Fruit fly (Drosophila melanogaster): ENCODE data around the gene RpL7-like.

Gene RpL7-like

DNA sequence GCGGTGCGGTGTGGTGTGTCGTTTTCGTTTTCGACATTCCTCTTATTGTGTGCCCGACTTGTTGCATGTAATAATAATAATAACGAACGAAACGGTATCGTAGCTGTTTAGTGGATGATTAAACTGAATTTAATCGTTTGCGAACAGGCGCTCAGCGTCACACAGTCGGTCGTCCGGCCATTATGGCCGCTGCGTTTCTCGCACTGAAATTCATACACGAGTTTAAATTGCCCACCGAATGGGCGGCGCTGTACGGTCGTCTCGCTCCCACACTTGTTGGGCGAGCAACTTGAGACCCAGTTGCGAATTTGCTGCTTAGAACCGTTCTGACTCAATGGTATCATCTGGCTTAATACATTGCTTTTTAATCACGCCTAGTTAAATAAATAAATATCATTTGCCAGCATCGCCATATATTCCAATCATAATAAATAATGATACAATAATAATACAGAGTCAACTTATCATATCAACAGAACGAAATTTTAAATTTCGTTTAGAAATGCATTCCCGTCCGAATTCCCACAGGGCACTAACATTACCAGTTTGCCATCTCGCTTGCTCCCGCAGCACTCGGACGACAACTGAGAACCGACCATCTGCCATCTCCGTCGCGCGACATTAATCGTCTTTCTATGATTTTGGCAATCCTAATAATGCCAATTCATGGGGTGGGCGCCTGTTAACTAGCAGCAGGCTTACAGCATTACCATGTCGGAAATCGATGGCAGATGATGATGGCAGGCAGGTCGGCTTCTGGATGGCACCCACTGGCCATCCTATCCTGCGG, 45.1 kb upstream of the RpL7-like start (continued):
- no peak for TF ChIP-seq Dll (GFP tag; IDR thresholded peaks at IDR 0.05; ENCODE audit: partially characterized antibody)
- TF ChIP-seq Atf3 (GFP tag; optimal IDR thresholded peaks at IDR 0.05), result peak; percentile 53
- TF ChIP-seq da (GFP tag; optimal IDR thresholded peaks at IDR 0.05), result no peak
- TF ChIP-seq az2 (GFP tag; optimal IDR thresholded peaks at IDR 0.05), result peak; percentile 88
- TF ChIP-seq NK7.1 (GFP tag; optimal IDR thresholded peaks at IDR 0.05), result peak; percentile 31
- TF ChIP-seq CG34422 (GFP tag; IDR thresholded peaks at IDR 0.05), result no peak
- no peak for TF ChIP-seq CG2889 (GFP tag; IDR thresholded peaks at IDR 0.05)
- peak; percentile 92 for TF ChIP-seq CG10979 (tag; optimal IDR thresholded peaks at IDR 0.05)
- TF ChIP-seq Med (GFP tag), result peak; percentile 59
- TF ChIP-seq CG17612 (GFP tag; IDR thresholded peaks at IDR 0.05), result no peak
- no peak for TF ChIP-seq cad (GFP tag; optimal IDR thresholded peaks at IDR 0.05)
- no peak for TF ChIP-seq Rx (GFP tag; IDR thresholded peaks at IDR 0.05)
- TF ChIP-seq CG4854 (GFP tag; optimal IDR thresholded peaks at IDR 0.05), result peak; percentile 51
- TF ChIP-seq Gug (GFP tag; IDR thresholded peaks at IDR 0.05), result peak; percentile 84
- TF ChIP-seq CG17385 (GFP tag; optimal IDR thresholded peaks at IDR 0.05), result peak; percentile 87
- no peak for TF ChIP-seq rib (GFP tag; IDR thresholded peaks at IDR 0.05)
- peak; percentile 95 for TF ChIP-seq CG7556 (GFP tag; optimal IDR thresholded peaks at IDR 0.05)
- TF ChIP-seq esg (GFP tag; conservative IDR thresholded peaks at IDR 0.05), result no peak
- no peak for TF ChIP-seq Nf-YA (GFP tag; IDR thresholded peaks at IDR 0.05)
- TF ChIP-seq CG3847 (GFP tag; IDR thresholded peaks at IDR 0.05), result no peak
- TF ChIP-seq CG11504 (tag; optimal IDR thresholded peaks at IDR 0.05), result peak; percentile 87
- no peak for TF ChIP-seq ERR (GFP tag; optimal IDR thresholded peaks at IDR 0.05)
- TF ChIP-seq CG12155 (GFP tag; optimal IDR thresholded peaks at IDR 0.05), result peak; percentile 85
- no peak for TF ChIP-seq row (GFP tag; IDR thresholded peaks at IDR 0.05)
- no peak for TF ChIP-seq zf30C (GFP tag; optimal IDR thresholded peaks at IDR 0.05)
- TF ChIP-seq scrt (GFP tag; optimal IDR thresholded peaks at IDR 0.05), result no peak
- peak; percentile 88 for TF ChIP-seq cwo (GFP tag; optimal IDR thresholded peaks at IDR 0.05)
- peak; percentile 80 for TF ChIP-seq trem (tag; optimal IDR thresholded peaks at IDR 0.05)
- TF ChIP-seq CG10654 (GFP tag; optimal IDR thresholded peaks at IDR 0.05), result peak; percentile 90
- TF ChIP-seq CG30403 (GFP tag; optimal IDR thresholded peaks at IDR 0.05), result peak; percentile 94
- TF ChIP-seq mirr (GFP tag; optimal IDR thresholded peaks at IDR 0.05), result peak; percentile 91
- peak; percentile 93 for TF ChIP-seq CG2712 (tag; optimal IDR thresholded peaks at IDR 0.05)
- no peak for TF ChIP-seq H15 (GFP tag; IDR thresholded peaks at IDR 0.05)
- no peak for TF ChIP-seq CG11696 (GFP tag; IDR thresholded peaks at IDR 0.05)
- TF ChIP-seq hth (optimal IDR thresholded peaks at IDR 0.05), result no peak
- peak; percentile 87 for TF ChIP-seq CG7357 (GFP tag; IDR thresholded peaks at IDR 0.05)
- TF ChIP-seq CG14965 (GFP tag; optimal IDR thresholded peaks at IDR 0.05; ENCODE audit: borderline replicate concordance), result no peak
- no peak for TF ChIP-seq bowl (GFP tag; IDR thresholded peaks at IDR 0.05)
- TF ChIP-seq CG8290 (GFP tag; optimal IDR thresholded peaks at IDR 0.05), result peak; percentile 89
- peak in 1 of 2 experiments; percentile 90 for TF ChIP-seq CG8290 (tag; optimal IDR thresholded peaks at IDR 0.05)
- TF ChIP-seq gro (GFP tag; optimal IDR thresholded peaks at IDR 0.05), result no peak
- no peak for TF ChIP-seq CG3726 (GFP tag; IDR thresholded peaks at IDR 0.05)
- TF ChIP-seq ems (GFP tag; optimal IDR thresholded peaks at IDR 0.05), result peak; percentile 84
- TF ChIP-seq Oli (tag; optimal IDR thresholded peaks at IDR 0.05), result peak; percentile 95
- TF ChIP-seq hbn (GFP tag; IDR thresholded peaks at IDR 0.05; ENCODE audit: partially characterized antibody), result no peak
- no peak for TF ChIP-seq Hr78 (GFP tag; optimal IDR thresholded peaks at IDR 0.05)
- peak; percentile 62 for TF ChIP-seq disco-r (GFP tag; optimal IDR thresholded peaks at IDR 0.05)
- no peak for TF ChIP-seq wdn (GFP tag; IDR thresholded peaks at IDR 0.05)
- peak; percentile 72 for TF ChIP-seq CG4820 (GFP tag; optimal IDR thresholded peaks at IDR 0.05)
- TF ChIP-seq onecut (GFP tag; IDR thresholded peaks at IDR 0.05), result peak; percentile 85
- peak; percentile 96 for TF ChIP-seq CG3281 (GFP tag; optimal IDR thresholded peaks at IDR 0.05)

All from whole organism, embryonic.